Fruit fly (Drosophila melanogaster): ENCODE measurements around the gene CG34136.
A peak's percentile ranks its signal among the peaks of the same experiment; 100 is the strongest.

Gene CG34136

DNA sequence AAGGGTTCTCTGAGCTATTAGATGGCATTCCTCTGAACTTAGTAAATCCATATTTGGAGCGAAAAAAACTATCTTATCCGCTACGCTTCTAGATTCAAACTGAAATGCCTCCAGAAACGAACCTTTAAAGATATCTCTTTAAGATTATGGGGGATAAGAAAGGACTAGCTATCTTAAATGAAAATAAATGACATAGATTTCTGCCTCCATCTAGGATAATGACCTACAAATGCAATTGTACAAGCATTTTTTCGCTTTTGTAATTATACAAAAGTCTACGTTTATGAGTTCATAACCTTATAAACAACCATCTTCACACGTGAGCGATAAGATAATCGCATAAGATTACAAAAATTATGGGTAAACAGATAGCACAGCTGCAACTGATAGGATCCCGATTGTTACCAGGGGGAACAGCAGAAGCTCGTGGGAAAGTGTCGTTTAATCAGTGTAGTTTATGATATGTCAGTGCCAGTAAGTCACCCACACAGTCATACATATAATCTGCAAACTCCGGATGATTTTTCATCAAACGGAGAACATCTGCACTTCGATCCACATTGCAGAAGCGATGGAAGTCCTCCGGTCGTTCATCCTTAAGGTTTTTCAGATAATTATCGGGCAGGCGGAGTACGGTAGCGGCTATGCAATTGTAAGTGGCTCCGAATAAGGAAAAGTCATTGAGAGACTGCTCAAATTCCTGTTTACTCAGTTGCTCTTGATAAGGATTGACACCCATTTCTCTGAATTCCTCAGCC is 14.1 kb upstream of the CG34136 start, which contains the start of gene CG33511:
TSS of gene CG33511 (minus strand) at position 51 of the 758 bp plus-strand sequence.
- TF ChIP-seq CTCF (optimal IDR thresholded peaks at IDR 0.05) (no peak), CG8478 (optimal IDR thresholded peaks at IDR 0.05) (no peak)

DNA sequence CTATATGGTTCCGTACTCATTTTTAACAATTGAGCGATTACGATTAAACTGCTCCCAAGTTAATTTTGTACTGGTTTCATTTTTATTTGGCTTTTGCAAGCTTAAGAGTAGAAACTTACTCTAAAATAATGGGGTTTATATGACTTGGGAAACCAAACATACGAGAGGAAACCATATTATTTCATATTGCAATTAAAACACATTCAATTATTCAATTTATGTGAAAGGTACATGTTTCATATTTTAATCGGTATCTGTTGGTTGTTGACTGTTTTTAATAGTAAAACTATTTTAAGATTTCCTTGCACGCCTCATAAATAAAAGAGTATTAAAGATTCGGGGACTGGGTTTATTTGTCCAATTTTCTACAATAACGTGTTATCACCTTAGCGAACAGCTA is 12.5 kb upstream of the CG34136 start, which contains the start of gene CG33510:
TSS of gene CG33510 (minus strand) at position 59 of the 400 bp plus-strand sequence.
- TF ChIP-seq CTCF (optimal IDR thresholded peaks at IDR 0.05): no peak
- TF ChIP-seq CG8478 (optimal IDR thresholded peaks at IDR 0.05): no peak

DNA sequence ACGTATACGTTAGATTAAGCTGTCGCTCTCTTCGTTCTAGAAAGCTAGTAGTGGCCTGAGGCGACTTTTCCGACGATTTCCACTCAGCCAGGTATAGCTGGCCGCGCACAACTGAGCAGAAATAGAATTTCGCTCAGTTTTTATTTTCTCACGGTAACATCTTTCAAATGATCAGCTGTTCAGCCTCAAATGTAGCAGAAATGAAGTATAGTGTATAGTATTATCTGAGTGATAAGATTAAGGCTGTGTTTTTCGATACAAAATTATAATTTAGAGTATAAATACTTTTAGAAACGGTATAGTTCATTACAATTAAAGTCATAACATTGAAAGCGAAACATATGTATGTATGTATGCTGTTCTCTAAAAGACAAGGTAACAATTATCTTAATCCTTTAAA is 10.3 kb upstream of the CG34136 start, which contains the start of gene CG33509:
TSS of gene CG33509 (minus strand) at position 101 of the 400 bp plus-strand sequence.
- TF ChIP-seq CG8478 (optimal IDR thresholded peaks at IDR 0.05) (no peak), CTCF (optimal IDR thresholded peaks at IDR 0.05) (no peak)

DNA sequence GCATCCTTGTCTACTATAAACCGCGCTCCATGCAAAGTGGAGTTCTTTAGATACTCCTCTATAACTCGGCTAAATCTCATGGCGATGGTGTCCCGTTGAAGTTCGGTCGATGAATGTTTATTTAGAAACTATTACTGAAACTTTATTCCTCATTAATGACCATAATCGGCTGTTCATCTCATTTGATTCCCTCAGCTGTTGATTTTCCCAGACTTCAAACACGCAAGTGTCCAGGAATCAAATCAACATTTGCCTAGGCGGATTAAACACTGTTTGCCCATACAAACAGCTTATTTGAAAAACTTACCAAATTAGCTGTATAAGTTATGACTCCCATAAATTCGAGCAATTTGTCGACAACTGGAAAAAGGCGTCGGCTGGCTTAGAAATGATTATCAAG is 8.1 kb upstream of the CG34136 start, which contains the start of gene ppk13:
TSS of gene ppk13 (minus strand) at position 101 of the 400 bp plus-strand sequence.
- TF ChIP-seq CTCF (optimal IDR thresholded peaks at IDR 0.05) (no peak), CG8478 (optimal IDR thresholded peaks at IDR 0.05) (no peak)

DNA sequence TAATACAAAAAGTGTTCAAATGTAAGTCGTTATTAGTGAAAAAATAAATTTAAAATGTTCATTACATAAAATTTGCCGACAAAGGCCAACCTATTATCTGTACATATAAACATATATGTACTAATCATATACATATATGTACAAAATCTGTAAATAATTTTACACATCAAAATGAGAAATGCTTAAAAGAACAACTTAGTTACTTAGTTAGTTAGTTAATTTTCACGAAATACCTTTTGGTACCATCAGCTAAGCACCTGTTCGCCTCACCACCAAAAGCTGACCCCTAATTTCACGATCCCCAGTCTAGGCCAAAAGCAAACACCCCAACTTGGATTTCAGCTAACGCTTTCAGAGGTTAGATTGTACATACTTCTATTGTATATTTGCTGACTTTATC is 7.6 kb upstream of the CG34136 start, which contains the start of gene CG9259:
TSS of gene CG9259 (plus strand) at position 301 of the 400 bp plus-strand sequence.
- TF ChIP-seq CTCF (optimal IDR thresholded peaks at IDR 0.05) (no peak), CG8478 (optimal IDR thresholded peaks at IDR 0.05) (no peak)

DNA sequence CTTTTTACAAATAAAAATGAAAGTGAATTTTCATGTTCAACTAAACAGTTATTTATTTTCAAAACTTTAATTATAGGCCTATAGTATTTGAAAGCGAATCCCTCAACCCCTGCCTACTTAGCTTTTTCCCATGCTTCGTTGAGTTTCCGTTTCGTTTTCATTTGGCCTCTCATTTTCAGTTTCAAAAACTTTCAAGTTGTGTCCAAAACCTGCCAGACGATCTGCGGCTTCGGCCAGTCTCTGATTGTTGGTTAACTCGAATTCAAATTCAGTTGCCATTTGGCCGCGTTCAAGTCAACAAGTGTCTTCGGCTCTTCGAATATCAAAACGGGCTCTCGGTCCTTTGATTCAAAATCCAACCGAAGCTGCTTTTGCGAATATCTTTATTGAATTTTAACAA is 5.8 kb upstream of the CG34136 start, which contains the start of gene CG14397:
TSS of gene CG14397 (plus strand) at position 270 of the 400 bp plus-strand sequence.
- TF ChIP-seq CG8478 (optimal IDR thresholded peaks at IDR 0.05): no peak
- no peak for TF ChIP-seq CTCF (optimal IDR thresholded peaks at IDR 0.05)

DNA sequence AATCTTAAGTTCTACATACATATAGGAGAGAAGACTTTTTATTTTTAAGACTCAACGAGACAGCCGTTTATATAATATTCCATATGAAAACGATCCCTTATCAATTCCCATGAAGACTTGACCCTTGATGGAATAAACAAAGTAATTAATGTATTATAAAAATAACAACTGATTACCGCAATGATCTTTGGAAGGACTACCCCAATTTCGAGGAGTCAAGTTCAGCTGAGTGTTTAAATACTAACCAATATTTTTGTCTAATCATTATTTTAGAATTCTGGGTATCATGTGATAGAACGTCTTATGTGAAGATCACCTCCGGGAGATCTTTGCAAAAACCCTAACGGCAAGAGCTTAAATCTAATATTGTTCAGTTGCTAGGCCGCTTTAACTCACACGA is 1.1 kb downstream of the CG34136 start:
- TF ChIP-seq CG8478 (optimal IDR thresholded peaks at IDR 0.05) (no peak), CTCF (optimal IDR thresholded peaks at IDR 0.05) (no peak)

DNA sequence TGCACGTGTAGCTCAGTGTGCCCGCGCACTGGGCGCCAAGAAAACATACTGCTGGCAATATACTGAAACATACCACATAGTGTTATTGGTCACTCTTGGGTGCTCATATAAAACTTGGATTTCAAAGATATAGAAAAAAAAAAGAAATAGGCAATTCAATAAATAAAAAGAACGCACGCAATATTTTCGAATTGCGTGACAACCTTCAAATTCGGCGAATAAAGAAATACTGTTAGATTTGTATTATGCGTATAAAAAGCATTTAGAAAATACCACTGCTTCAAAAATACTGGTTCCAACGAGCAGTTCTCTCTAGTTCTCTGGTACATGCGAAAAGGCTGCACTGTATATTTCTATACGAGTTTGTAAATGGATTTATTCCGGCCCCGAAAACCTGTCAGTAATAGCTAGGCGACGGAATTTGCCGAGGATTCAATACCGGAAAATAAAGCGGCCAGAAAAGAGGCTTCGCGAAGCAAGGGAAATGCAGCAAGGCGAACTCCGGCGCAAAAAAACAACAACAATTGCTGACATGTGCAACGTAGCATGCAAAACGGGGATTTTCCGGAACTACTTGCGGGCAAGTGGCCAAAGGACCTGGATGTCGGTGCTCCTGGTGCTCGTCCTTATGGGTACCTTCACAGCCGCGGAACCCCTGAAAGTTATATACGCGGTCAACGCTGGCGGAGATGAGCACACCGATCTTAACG is 5.8 kb downstream of the CG34136 start, which contains the start of gene CG9257:
TSS of gene CG9257 (plus strand) at position 345 of the 710 bp plus-strand sequence.
- TF ChIP-seq CTCF (optimal IDR thresholded peaks at IDR 0.05): no peak
- no peak for TF ChIP-seq CG8478 (optimal IDR thresholded peaks at IDR 0.05)

DNA sequence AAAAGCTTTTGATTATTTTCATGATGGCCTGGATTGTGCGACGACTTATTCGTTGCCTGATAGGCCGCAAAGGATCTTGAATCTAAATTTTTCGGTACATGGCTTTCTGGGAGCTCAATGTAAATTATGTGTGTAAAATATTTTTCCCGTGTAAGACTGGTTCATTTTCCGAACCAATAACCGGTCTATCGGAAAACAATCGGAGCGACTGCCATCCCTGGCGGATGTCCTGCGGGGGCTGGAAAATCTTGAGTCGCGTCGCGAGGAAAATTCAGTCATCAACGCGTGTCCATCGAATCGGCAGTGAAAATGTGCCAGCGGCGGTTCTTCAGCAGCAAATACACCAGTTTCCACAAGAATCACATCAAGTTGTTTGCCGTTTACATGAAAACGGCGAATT is 7.6 kb downstream of the CG34136 start, which contains the start of the genes CG46307 and Nhe2:
TSS of gene CG46307 (plus strand) at position 243 of the 400 bp plus-strand sequence.
TSS of gene Nhe2 (plus strand) at position 243 of the 400 bp plus-strand sequence.
- TF ChIP-seq CG8478 (optimal IDR thresholded peaks at IDR 0.05) (no peak), CTCF (optimal IDR thresholded peaks at IDR 0.05) (peak; percentile 24 to 27)

DNA sequence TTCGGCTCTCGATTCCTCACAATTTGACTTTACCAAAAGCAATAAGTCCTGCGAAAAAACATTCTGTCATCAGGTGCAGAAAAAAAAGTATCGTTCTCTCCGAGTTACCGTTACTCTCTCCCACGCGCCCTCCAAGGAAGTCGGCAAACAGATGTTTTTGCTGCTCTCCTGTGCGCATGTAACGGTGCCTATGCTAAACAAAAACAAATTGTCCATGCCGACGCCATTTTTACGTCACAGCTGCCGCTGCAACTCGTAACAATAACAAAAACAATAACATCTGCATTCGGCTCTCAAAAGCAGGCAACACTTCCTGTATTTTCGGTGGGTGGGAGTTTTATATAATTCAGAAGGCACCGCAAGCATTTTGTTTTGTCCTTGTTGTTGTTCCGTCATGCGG is 8.4 kb downstream of the CG34136 start:
- no peak for TF ChIP-seq CG8478 (optimal IDR thresholded peaks at IDR 0.05)
- TF ChIP-seq CTCF (optimal IDR thresholded peaks at IDR 0.05): no peak

DNA sequence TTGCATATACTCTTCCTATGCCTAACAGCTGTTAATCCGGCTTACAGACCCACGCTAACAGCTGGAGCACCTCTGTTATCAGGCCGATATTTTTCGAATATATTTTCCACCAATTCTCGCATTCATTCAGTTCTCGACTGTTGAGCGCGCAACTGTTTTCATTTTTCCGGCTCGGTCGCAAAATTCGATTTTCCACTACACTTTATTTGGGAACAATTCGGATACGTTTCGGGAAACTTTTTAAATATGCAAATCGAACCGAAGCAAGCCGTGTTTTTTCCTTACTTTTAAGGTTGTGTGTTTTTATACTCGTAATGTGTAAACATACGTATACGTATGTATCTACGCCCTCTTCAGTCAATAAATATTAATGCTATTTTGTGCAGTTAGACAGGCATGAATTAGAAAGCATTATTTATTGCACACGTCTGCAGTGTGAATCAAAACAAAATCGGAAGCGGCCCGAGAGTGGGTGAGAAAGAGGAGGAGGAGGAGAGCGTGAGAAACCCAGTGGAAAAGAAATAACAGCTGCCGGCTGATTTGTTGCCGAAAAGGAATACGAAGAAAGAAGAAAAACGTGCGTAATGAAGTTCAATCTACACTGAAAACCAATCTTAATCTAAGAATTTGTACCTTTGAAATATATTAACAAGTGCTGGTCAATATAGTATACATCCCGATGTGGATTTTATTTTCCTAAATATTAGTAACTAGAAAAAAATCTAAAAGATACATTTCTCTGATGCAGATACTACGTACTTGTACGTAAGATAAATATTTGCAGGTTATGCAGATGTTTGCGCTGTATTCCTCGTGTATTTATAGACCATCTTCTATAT is 11.1 kb downstream of the CG34136 start:
- TF ChIP-seq CG8478 (optimal IDR thresholded peaks at IDR 0.05): no peak
- TF ChIP-seq CTCF (optimal IDR thresholded peaks at IDR 0.05): no peak

DNA sequence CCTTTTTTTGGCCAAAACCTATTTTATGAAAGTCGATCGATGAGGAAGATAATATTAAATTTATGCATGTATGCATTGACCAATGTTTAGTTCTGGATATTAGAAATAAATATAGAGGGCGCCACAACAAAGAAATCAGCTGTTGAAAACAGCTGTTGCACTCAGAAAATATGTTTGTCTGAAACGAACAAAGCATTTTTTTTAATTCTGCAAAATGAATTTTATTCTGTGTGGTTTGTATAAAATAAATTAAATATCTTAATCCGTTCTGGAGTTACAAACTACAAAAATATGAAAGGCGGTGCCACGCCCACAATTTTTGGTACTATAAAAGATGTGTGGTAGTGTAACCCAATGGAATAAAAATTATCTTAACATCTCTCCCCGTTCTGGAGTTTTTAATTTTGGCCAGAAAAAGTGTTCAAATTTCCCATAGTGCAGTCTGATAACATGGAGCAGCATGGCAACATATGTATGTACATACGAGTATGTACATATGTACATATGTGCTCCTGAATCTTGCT is 12.1 kb downstream of the CG34136 start:
- TF ChIP-seq CTCF (optimal IDR thresholded peaks at IDR 0.05) (peak; percentile 65 to 70), CG8478 (optimal IDR thresholded peaks at IDR 0.05) (no peak)

DNA sequence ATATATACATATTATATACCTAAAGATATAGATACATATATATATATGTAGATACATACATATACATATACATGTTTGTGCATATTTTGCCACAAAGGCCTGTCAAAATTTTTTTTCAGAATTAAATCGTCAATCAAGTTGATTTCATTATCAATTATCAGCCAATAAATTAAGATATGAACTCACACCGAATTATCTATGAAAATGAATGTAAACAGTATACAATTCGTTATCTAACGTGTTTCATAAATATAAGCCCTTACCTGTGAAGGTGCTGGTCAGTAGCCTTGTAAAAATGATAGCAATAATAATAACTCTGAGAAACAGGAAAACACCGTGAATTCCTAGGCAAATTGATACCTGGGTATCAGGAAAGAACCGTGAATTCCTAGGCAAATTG is 13.0 kb downstream of the CG34136 start:
- TF ChIP-seq CTCF (optimal IDR thresholded peaks at IDR 0.05) (no peak), CG8478 (optimal IDR thresholded peaks at IDR 0.05) (no peak)

DNA sequence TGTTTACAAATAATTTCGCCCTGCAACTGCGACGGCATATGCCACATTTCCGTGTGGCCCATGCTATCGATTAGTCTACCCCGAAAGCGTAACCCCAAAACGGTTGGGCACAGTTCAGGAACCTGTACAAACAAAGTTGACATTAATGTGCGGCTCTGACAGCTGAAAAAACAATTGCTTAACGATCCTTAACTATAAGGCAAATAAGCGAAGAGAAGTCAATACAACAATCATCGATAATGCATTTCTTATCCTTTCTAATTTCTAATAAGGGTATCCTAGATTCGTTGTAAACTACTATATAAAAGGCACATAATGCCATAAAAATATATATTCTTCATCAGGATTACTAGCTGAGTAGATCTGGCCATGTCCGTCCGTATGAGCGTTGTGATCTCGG is 15.1 kb downstream of the CG34136 start:
- TF ChIP-seq CTCF (optimal IDR thresholded peaks at IDR 0.05) (no peak), CG8478 (optimal IDR thresholded peaks at IDR 0.05) (no peak)
